Worm (Caenorhabditis elegans): Measurements from ENCODE around the gene dac-1.

DNA sequence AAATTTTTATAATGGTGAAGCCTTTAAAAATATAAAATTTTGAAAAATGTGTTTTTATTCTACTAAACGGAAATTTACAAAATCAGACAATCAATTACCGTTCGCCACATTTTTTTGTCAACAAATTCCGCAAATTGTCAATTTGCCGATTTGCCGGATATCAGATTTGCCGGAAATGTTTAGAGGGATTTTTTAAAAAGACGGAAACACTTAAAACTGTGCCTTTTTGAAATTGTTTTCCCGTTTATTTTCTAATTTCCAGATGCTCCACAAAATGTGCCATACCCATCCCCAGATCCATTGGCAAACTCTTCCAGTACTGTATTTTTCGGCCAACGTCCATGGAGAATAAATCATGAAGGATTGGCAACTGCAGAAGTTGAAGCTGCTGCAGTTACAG, 18.4 kb upstream of the dac-1 start:
- TF ChIP-seq hnd-1 (tag; optimal IDR thresholded peaks at IDR 0.05) (no peak), ama-1 (optimal IDR thresholded peaks at IDR 0.05) (no peak), ceh-13 (GFP tag; optimal IDR thresholded peaks at IDR 0.05) (no peak), F13C5.2 (tag; optimal IDR thresholded peaks at IDR 0.05) (no peak), flt-1 (GFP tag; IDR thresholded peaks at IDR 0.05) (no peak)
